Fruit fly (Drosophila melanogaster): ENCODE data around the gene IM33.

The IM33 gene

DNA sequence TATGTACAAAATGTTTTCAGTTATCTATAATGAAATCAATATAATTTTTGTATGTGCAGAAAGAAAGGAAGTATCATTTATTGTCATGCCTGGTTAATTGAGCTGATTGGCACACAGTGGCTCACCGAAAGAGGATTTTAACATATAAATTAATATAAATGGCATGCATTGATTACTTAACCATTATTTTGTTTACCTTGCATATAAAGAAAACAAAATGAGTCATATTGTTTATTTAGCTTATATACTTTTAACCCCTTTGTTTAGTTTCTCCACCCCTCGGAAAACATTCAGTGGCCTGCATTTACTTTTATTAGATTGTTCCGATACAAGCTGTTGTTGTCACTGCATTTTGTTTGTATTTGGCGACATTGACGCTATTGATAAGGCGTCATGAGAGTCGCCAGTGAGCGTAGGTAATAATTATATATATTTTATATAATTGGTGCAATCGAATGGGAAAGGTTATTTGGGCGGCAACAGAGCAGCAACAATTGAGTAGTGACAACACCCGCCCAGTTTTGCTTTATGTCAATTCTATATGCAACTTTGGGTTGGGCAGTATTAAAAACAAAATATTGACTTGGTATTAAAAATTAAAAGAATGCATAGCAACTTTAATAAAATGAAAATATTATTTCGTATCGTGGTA lies 48.8 kb downstream of the IM33 start (continued):
- no peak for TF ChIP-seq fd85E (GFP tag; optimal IDR thresholded peaks at IDR 0.05)
- peak; percentile 30 for TF ChIP-seq Ets21C (GFP tag; optimal IDR thresholded peaks at IDR 0.05)
- peak; percentile 86 for TF ChIP-seq vri (GFP tag; optimal IDR thresholded peaks at IDR 0.05)
- TF ChIP-seq CG4318 (GFP tag; optimal IDR thresholded peaks at IDR 0.05): peak; percentile 4
- TF ChIP-seq Blimp-1 (GFP tag; optimal IDR thresholded peaks at IDR 0.05): no peak
- TF ChIP-seq CG32006 (GFP tag; optimal IDR thresholded peaks at IDR 0.05): peak; percentile 59
- peak; percentile 33 for TF ChIP-seq CG31627 (GFP tag; optimal IDR thresholded peaks at IDR 0.05)
- TF ChIP-seq esn (GFP tag; optimal IDR thresholded peaks at IDR 0.05): peak; percentile 76
- TF ChIP-seq achi (GFP tag; optimal IDR thresholded peaks at IDR 0.05): peak; percentile 10
